Fruit fly (Drosophila melanogaster) whole organism, larva: ENCODE data around the gene dor.

Experiments used
- noc ChIP-seq: fragments of 200-800 bp; sonication (Bioruptor generic); optimal IDR thresholded peaks from 3 replicates; lab custom pipeline; 2019; ENCODE audit warnings: missing biosample characterization, mild to moderate bottlenecking, missing genetic modification characterization, moderate library complexity

Gene dor

DNA sequence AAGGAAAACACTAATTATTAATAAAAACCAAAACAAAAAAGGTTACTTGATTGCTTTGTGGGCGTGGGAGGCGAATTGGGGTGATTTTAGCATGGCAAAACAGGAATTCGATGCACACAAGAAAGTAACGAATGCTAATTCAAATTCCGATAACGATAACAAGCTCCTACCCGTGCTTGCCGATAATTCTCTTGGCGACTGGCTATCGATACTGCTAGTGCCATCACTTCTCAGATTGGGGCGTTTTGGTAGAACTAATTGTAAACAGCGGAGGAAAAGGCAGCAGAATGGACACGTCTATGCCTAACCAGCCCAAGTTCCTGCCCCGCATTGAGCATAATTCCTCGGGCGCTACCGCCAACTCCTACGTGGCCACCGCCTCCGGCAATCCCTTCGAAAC lies at the start of gene dor:
Gene dor (plus strand): TSS at position 217 of the 400 bp plus-strand sequence.
- TF ChIP-seq noc: no peak

DNA sequence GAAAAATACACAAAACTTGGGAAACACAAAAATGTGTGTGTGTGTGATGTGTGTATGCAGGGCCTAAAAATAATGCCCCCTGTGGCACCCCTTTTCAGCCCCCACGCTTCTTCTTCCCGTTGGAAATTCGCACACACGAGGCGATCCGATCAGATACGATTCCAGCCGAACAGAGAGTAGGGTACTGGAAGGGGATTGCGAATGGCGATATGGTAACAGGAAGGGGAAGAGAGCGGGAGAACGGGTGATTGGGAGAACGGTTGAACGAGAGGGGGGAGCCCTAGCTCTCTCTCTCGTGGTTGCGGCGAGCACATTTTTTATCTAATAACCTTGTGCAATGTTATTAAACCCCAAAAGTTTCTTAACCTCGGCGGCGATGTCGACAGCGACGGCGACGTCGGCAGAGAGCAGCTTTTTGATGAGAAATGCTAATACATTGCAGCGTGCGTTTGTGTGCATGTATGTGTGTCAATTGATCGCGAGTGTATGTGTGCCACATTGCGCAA lies 47.9 kb upstream of the dor start:
- no peak for TF ChIP-seq noc

DNA sequence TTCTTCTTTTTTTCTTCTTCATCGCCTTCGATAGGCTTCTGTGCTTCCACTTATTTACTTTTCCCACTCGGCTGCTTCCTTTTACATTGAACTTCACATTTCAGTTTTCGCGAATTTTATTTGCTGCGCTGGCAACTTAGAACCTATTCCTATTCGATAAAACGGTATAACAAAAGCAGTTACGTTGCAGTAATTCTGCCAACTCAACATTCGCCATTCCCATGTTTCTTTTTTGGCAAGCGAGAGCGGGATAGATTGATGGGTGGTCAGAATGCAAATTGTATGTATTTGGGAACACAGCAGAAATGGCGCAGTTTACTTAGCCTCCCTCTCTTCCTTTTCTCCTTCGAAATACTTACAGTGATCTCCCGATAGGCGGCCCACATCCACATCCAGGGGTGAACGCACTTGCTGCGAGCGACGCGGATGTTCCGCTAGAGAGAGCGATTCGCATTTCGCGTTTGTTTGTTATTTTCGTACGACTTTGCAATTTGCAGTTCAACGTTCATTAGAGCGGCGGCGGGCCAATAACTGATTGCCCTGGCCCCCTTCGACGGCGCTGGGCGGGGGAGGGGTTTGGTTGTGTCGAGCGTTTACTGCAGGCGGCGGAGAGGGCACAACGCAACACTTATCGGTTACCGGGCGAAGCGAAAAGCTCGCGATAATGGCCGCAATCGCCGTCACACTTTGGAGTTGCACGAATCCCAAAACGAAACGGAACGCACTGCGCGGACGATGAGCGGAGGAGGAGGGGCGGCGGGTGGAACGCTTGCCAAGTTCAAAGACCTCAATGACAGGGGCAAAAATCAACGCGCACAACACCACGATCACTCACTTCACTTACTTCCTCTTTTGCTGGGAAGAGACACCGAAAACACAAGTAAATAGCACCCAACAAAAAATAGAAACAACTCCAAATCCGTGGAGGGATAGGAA lies 46.9 kb upstream of the dor start:
- no peak for TF ChIP-seq noc

DNA sequence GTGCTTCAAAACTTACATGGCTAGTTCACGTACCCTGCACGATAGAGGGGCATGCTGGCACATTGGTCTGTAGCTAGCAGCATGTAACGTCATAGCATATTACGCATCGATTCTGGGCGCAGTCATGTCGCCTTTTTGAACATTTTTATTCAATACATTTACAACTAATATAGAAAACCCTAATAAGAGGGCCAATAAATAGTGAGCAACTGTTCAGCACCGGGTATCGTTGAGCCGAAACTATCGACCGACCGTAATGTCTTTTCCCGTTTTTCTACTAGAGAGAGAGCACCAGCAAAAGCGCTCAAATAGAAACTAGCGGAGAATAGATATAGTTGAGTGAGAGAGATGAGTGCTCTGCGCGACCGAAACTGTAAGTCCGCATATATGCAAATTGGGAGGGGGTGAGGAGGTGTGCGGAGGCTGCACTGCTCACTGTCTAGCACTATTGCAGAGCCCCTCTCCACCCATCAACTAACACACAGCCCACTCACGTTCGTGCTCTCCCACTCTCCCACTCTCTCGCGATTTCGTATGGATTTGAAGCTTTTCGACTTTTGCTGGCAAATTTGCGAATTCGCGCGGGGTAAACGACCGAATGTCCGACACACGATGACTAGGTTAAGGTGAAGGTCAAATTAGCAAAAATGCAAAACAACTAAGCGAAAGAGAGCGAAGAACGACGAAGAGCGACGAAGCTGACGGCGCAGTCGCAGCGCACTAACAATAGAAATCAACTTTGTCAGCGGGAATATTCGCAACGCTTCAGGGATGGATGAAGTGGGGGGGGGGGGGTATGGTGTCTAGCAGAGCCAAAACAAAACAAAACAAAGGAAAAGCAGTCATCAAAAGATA lies 45.9 kb upstream of the dor start:
- TF ChIP-seq noc: peak; percentile 86

DNA sequence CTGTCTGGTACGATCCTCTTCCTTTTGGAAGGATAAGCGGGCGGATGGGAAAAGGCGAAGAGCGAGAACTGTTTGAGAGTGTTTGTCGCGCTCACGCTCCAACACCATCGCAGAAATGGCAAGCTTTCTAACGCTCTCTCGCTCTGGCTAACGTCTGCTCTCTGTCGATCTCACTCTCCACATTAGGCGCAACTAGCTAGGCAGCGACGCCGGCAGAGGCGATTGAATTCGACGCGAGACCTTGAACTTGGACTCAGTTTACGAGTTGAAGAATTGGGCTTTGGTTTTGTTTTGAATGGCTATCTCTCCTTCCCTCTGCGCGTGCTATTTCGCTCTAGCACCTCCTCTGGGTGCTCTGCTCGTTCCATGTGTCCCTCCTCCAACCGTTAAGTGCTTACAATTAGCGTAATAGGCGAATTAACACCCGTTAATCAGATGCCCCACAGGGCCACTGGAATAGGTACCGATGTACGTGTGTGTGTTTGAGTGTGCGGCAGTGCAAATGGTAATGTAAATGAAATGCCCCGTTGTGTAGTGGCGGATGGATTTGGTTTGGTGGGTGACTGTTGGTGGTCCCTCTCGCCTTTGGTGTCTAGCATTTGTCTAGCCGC lies 45.0 kb upstream of the dor start:
- no peak for TF ChIP-seq noc

DNA sequence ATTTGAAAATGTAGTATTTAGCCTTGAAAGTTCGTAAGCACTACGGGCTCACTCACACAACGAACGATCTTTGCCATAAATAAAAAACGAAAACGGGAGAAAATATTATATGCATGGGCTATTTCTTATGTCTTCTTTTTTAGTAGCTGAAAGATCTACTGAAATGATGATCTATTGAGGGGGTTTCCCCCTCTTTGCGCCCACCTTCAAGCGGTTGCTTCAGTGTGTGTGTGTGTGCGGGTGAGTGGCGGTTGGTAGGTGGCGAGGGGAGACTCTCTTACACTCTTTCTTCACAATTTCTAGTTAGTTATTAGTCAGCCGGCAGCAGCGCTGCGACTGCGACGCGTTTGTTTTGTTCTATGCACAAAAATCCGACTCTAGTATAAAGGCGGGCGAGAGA lies 43.5 kb upstream of the dor start:
- TF ChIP-seq noc: no peak

DNA sequence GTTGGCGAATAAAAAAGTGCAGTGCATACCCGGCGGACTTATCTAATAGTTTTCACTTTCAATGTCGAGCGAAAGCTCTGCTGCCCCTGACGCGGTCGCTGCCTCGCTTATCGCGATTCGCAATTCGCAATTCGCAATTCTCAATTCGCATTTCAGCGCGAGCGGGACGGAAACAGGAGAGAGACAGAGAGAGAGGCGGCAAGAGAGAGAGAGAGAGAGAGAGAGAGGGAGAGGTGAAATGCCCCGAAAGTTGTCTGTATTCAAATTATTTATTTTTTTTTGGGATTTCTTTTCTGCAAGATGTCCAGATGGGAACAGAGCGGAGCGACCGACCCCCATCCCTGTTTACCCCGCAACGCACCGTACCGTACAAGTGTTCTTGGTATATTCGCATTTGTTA lies 41.7 kb upstream of the dor start:
- no peak for TF ChIP-seq noc

DNA sequence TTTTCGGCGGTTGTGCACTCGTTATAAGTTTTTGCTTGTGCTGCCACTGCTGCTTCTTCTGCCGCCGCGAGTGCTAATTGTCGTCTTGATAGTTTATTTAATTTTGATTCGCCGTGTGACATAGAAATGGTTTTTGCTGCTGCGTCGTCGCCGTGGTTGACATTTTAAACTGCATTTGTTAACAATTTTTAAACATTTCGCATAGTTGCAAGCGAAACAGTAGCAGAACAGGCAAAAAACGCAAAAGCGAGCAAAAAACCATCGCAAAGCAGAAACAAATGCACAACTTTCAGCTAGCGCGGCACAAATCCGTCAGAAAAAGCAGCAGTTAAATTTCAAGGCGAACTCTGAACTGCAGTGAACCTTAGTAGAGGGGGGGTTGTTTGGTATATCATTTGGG lies 41.2 kb upstream of the dor start:
- TF ChIP-seq noc: no peak

DNA sequence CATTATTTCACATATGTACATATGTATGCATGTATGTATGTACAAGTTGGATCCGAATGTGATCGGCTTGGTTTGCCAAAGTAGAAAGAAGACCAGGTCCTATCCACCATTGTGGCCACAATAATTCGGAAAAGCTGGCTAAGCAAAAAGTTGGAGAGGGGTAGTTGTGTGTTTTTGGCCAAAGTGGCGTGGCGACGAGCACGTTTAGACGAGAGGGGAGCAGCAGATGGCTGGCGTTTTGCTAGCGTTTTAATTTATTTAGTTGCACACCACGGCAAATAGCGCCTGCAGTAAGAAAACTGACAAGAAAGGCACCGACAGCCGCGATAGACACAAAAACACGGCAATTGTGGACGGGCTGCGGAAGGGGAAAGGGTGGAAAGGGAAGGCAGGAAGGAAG lies 39.7 kb upstream of the dor start:
- no peak for TF ChIP-seq noc

DNA sequence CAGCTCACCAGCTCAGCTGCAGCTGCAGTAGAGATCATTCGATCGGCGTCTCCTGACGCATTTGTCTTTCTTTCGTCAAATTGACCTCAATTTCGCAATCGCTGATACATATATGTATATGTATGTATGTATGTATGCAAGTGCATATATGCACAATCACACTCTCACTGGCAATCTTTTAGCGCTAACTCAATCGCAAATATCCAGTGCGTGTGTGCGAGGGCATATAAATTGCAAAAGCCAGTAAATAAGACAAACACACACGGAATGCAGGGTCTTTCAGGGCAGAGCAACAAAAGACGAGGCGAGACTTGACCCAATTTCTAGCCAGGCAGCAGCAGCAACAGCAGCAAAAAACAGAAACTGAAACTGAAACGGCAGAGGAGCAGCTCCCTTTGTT lies 37.3 kb upstream of the dor start:
- TF ChIP-seq noc: no peak

DNA sequence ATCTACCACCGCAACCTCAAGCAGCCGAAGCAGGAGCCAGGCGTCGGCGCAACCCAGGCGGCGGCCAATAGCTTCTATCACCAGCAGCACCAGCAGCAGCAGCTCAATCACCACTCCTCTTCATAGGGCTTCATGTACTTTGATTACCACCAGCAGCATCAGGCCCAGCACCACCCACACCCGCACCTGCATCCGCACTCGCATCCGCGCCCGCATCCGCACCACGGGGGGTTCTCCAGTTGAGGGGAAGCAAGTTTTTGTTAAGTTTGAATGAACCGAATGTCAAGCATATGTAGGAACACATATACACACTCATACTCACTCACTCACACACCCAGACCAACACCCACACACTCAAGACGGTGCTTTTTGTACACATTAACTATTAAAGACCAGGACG lies 21.2 kb upstream of the dor start:
- TF ChIP-seq noc: no peak

DNA sequence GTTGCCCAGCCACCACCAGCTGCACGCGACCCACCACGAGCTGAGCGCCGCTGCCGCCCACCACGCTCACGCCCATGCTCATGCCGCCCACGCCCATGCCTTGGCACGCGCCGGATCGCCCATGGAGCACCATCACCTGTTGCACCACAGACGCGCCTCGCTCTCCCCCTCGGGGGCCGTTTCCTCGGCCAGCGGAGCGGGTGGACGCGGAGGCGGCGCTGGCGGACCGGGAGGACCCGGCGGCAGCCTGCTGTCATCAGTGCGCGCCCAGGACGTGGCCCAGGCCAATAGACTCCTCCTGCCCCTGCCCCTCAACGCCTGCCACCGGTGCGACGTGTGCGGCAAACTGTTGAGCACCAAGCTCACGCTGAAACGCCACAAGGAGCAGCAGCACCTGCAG lies 17.0 kb upstream of the dor start:
- TF ChIP-seq noc: no peak

DNA sequence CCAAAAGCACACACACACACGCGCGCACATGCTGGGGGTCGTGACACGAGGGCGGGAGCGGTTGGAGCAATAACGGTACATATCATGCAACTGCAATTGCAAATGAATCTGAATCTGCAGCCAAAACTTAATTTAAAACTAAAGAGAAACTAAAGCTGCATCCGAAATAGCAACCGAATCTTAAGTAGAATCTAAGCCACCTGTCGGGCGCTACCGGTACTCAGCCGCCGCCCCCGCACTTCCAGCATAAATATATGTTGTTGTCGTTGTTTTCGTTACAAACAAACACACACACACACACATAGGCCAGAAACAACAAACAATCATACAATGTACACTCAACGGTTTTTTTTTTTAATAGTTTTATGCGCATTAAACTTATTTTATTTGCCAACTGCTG lies 4.6 kb upstream of the dor start:
- TF ChIP-seq noc: no peak

DNA sequence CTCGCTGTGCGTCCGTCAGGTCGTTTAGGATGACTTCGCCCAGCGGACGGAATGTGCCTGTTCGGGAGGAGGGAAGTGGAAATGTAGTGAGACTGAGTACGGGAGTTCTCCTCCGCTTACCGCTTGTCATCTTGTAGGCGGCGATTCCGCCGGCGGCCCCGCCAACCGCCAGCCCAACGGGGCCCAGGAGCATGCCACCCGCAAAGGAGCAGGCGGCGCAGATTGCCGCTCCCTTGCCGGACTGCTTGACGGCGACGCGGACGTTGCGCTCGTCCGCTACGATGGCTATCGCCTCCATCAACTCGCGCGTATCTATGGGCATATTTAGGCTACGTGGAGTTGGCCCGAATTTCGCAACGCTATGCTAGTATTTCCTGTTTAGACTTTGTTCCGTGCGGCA lies 3.8 kb downstream of the dor start, which contains the start of gene Mur2B:
Gene Mur2B (minus strand): TSS at position 101 of the 400 bp plus-strand sequence.
- no peak for TF ChIP-seq noc

DNA sequence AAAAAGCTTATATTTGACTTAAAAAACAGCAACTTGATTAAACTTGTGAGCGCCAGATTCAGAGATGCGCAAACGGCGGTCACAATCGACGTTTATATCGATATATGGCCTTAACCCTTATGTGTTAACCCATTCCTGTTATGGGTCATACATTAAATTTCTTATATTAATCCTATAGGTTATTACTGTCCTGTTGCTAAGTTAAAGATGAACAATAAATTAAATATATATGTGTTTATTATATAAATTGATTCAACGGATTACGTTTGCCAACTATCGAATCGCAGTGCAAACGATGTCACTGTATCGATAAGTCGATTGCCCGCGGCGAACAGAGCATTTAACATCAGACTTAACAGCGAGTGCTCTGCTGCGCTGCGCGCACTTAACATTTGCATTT lies 4.4 kb downstream of the dor start, which contains the start of the genes CG3740 and hfw:
Gene CG3740 (minus strand): TSS at position 84 of the 400 bp plus-strand sequence.
Gene hfw (plus strand): TSS at position 357 of the 400 bp plus-strand sequence.
- TF ChIP-seq noc: peak; percentile 34

DNA sequence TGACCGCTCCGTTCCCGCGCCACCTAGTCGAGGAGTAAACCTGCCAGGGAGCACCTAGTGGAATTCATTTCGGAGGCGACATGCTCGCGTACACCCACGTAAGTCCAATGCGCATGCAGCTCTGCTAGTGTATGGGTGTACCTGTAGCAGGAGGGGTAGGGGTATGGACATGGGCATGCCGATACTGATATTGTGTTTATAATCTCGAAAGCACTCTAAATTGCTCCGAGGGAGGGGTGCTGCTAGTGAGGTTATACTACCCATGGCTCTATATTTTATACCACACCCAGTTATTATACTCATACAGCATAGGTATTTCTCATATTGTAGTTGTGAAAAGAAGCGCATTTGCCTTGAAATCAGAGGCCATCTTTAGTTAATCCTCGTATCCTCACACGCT lies 5.0 kb downstream of the dor start:
- no peak for TF ChIP-seq noc

DNA sequence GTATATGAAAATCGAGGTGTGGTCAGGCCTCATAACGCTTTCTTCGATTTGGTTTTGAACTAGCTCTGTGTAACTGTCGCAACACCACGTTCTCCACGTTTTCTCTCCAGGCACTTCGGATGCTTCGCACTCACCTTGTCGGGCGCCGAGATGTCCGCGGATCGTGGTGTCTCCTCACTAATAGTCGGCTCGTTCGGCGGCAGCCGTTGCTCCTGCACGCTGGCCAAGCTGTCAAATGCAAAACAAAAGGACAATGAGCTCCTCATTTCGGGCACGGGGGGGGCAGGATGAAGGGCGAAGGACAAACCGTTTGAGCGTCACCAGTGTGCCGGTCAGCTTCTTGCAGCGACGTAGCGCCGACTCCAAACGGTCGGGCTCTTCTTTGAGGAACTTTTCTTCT lies 16.4 kb downstream of the dor start, which contains the start of gene CG14797:
Gene CG14797 (plus strand): TSS at position 301 of the 400 bp plus-strand sequence.
- no peak for TF ChIP-seq noc
